Worm (Caenorhabditis elegans): ENCODE measurements around the gene T24A6.20.

T24A6.20 gene

ce11 chrV:3579795-3580194 lies 26.9 kb downstream of the T24A6.20 start (continued):
- TF ChIP-seq pax-3 (tag; optimal IDR thresholded peaks at IDR 0.05): no peak

- TF ChIP-seq elt-3 (tag; optimal IDR thresholded peaks at IDR 0.05) (peak in 2 of 6 experiments; percentile 8 to 39), elt-2 (tag; optimal IDR thresholded peaks at IDR 0.05) (peak; percentile 52), nhr-90 (tag; optimal IDR thresholded peaks at IDR 0.05; ENCODE audit: poor library complexity) (no peak), fos-1 (tag; optimal IDR thresholded peaks at IDR 0.05) (no peak), blmp-1 (tag; optimal IDR thresholded peaks at IDR 0.05) (peak; percentile 52), efl-1 (optimal IDR thresholded peaks at IDR 0.05) (no peak), efl-1 (GFP tag; optimal IDR thresholded peaks at IDR 0.05 in 1 of 2) (peak in 1 of 2 experiments; percentile 27)
Observed at ce11 chrV:3580385-3580784, 27.5 kb downstream of the T24A6.20 start.

- TF ChIP-seq mdl-1 (tag; optimal IDR thresholded peaks at IDR 0.05): peak in 1 of 2 experiments; percentile 9
- no peak for TF ChIP-seq nhr-12 (tag; optimal IDR thresholded peaks at IDR 0.05)
- TF ChIP-seq nhr-71 (tag; optimal IDR thresholded peaks at IDR 0.05): peak; percentile 6
Observed at ce11 chrV:3581034-3581433, 28.1 kb downstream of the T24A6.20 start.

ce11 chrV:3581643-3582042 lies 28.7 kb downstream of the T24A6.20 start:
- no peak for TF ChIP-seq ztf-4 (tag; optimal IDR thresholded peaks at IDR 0.05)
- TF ChIP-seq aha-1 (tag; optimal IDR thresholded peaks at IDR 0.05): no peak
- TF ChIP-seq unc-98 (GFP tag; IDR thresholded peaks at IDR 0.05): no peak
- TF ChIP-seq lin-14 (GFP tag; optimal IDR thresholded peaks at IDR 0.05): no peak
- no peak for TF ChIP-seq egl-13 (tag; optimal IDR thresholded peaks at IDR 0.05)
- no peak for TF ChIP-seq aly-2 (tag; optimal IDR thresholded peaks at IDR 0.05)
- TF ChIP-seq ama-1 (optimal IDR thresholded peaks at IDR 0.05): no peak
- TF ChIP-seq xbp-1 (tag; optimal IDR thresholded peaks at IDR 0.05): no peak
- no peak for TF ChIP-seq isw-1 (GFP tag; IDR thresholded peaks at IDR 0.05)
- TF ChIP-seq jun-1 (tag; optimal IDR thresholded peaks at IDR 0.05): no peak
- no peak for TF ChIP-seq elt-3 (tag; optimal IDR thresholded peaks at IDR 0.05)
- no peak for TF ChIP-seq snu-23 (GFP tag; optimal IDR thresholded peaks at IDR 0.05)
- no peak for TF ChIP-seq nhr-85 (tag)
- TF ChIP-seq lsy-2 (tag; optimal IDR thresholded peaks at IDR 0.05): no peak
- TF ChIP-seq dsc-1 (tag; optimal IDR thresholded peaks at IDR 0.05): no peak

ce11 chrV:3582086-3582485 lies 29.2 kb downstream of the T24A6.20 start:
- peak; percentile 36 for TF ChIP-seq nhr-85 (tag)
- peak; percentile 15 for TF ChIP-seq nhr-71 (tag; optimal IDR thresholded peaks at IDR 0.05)
- TF ChIP-seq pqm-1 (tag; optimal IDR thresholded peaks at IDR 0.05): no peak

- TF ChIP-seq pqm-1 (tag; optimal IDR thresholded peaks at IDR 0.05) (no peak), hpl-2 (GFP tag; optimal IDR thresholded peaks at IDR 0.05) (no peak), nhr-12 (tag; optimal IDR thresholded peaks at IDR 0.05) (no peak), pax-3 (tag; optimal IDR thresholded peaks at IDR 0.05) (no peak)
Observed at ce11 chrV:3582671-3583070, 29.7 kb downstream of the T24A6.20 start.

- TF ChIP-seq nhr-77 (tag; optimal IDR thresholded peaks at IDR 0.05): no peak
- no peak for TF ChIP-seq unc-98 (GFP tag; IDR thresholded peaks at IDR 0.05)
- TF ChIP-seq lir-3 (tag; optimal IDR thresholded peaks at IDR 0.05; ENCODE audit: poor library complexity): no peak
- no peak for TF ChIP-seq nhr-28 (tag; optimal IDR thresholded peaks at IDR 0.05)
- TF ChIP-seq lsy-2 (tag; optimal IDR thresholded peaks at IDR 0.05): no peak
- no peak for TF ChIP-seq C04F5.9 (tag; optimal IDR thresholded peaks at IDR 0.05)
- no peak for TF ChIP-seq hlh-4 (tag; optimal IDR thresholded peaks at IDR 0.05)
- no peak for TF ChIP-seq unc-130 (tag; optimal IDR thresholded peaks at IDR 0.05)
- TF ChIP-seq ceh-90 (tag; optimal IDR thresholded peaks at IDR 0.05): no peak
- no peak for TF ChIP-seq lin-13 (GFP tag; optimal IDR thresholded peaks at IDR 0.05)
- TF ChIP-seq tbx-2 (tag; optimal IDR thresholded peaks at IDR 0.05): no peak
- no peak for TF ChIP-seq fkh-10 (GFP tag; optimal IDR thresholded peaks at IDR 0.05)
- TF ChIP-seq nhr-90 (tag; optimal IDR thresholded peaks at IDR 0.05; ENCODE audit: poor library complexity): no peak
- no peak for TF ChIP-seq lin-39 (tag; optimal IDR thresholded peaks at IDR 0.05)
- no peak for TF ChIP-seq hpl-2 (GFP tag; optimal IDR thresholded peaks at IDR 0.05)
Observed at ce11 chrV:3583622-3584021, 30.7 kb downstream of the T24A6.20 start.

All from whole organism, L1 larva.